Worm (Caenorhabditis elegans): ENCODE measurements around the gene ZK1307.9.

ZK1307.9 gene

ce11 chrII:9684175-9684574, 34.9 kb downstream of the ZK1307.9 start:
- 0 out of 2 replicates have a peak, but pooled peaks have one; percentile 24 for TF ChIP-seq T26A8.4 (GFP tag; IDR thresholded peaks at IDR 0.05)
- no peak for TF ChIP-seq ces-1 (GFP tag; optimal IDR thresholded peaks at IDR 0.05)
- no peak for TF ChIP-seq nhr-6 (tag; optimal IDR thresholded peaks at IDR 0.05)
- TF ChIP-seq ceh-20 (GFP tag; IDR thresholded peaks at IDR 0.05): no peak
- TF ChIP-seq daf-16 (GFP tag; optimal IDR thresholded peaks at IDR 0.05): no peak
- TF ChIP-seq daf-16 (tag; optimal IDR thresholded peaks at IDR 0.05): no peak
- no peak for TF ChIP-seq zip-2 (tag; optimal IDR thresholded peaks at IDR 0.05)
- no peak for TF ChIP-seq dmd-8 (GFP tag; IDR thresholded peaks at IDR 0.05)
- no peak for TF ChIP-seq lin-1 (GFP tag; IDR thresholded peaks at IDR 0.05)
- no peak for TF ChIP-seq spr-1 (tag; optimal IDR thresholded peaks at IDR 0.05)
- TF ChIP-seq F49E8.2 (tag; optimal IDR thresholded peaks at IDR 0.05; ENCODE audit: borderline replicate concordance): no peak
- TF ChIP-seq lin-15B (tag; optimal IDR thresholded peaks at IDR 0.05): no peak
- no peak for TF ChIP-seq ztf-7 (tag; optimal IDR thresholded peaks at IDR 0.05)
- TF ChIP-seq dmd-6 (GFP tag; IDR thresholded peaks at IDR 0.05): no peak
- TF ChIP-seq mdt-29 (GFP tag; IDR thresholded peaks at IDR 0.05): no peak
- TF ChIP-seq unc-62 (GFP tag; optimal IDR thresholded peaks at IDR 0.05 in 1 of 2): peak in 1 of 2 experiments; percentile 52
- TF ChIP-seq unc-62 (tag; optimal IDR thresholded peaks at IDR 0.05): no peak
- no peak for TF ChIP-seq hlh-11 (tag; optimal IDR thresholded peaks at IDR 0.05)

- TF ChIP-seq pha-4 (GFP tag; IDR thresholded peaks at IDR 0.05): no peak
- peak; percentile 24 for TF ChIP-seq pha-4 (tag; optimal IDR thresholded peaks at IDR 0.05)
- peak in 1 of 2 experiments; percentile 41 for TF ChIP-seq mdl-1 (tag; optimal IDR thresholded peaks at IDR 0.05)
- TF ChIP-seq nhr-10 (tag; optimal IDR thresholded peaks at IDR 0.05): peak; percentile 9
- peak; percentile 83 for TF ChIP-seq T20F7.1 (GFP tag; optimal IDR thresholded peaks at IDR 0.05)
- no peak for TF ChIP-seq set-16 (GFP tag; IDR thresholded peaks at IDR 0.05)
- TF ChIP-seq attf-4 (tag; optimal IDR thresholded peaks at IDR 0.05): no peak
- TF ChIP-seq lin-39 (tag; optimal IDR thresholded peaks at IDR 0.05): no peak
- TF ChIP-seq nhr-41 (GFP tag; IDR thresholded peaks at IDR 0.05): no peak
- TF ChIP-seq daf-19 (GFP tag; conservative IDR thresholded peaks at IDR 0.05): no peak
- TF ChIP-seq ZK546.5 (tag; optimal IDR thresholded peaks at IDR 0.05): no peak
- no peak for TF ChIP-seq spr-1 (tag; optimal IDR thresholded peaks at IDR 0.05)
- TF ChIP-seq unc-130 (GFP tag; optimal IDR thresholded peaks at IDR 0.05): no peak
- TF ChIP-seq unc-39 (tag; optimal IDR thresholded peaks at IDR 0.05): no peak
- TF ChIP-seq ztf-7 (tag; optimal IDR thresholded peaks at IDR 0.05): no peak
- TF ChIP-seq hlh-30 (tag; optimal IDR thresholded peaks at IDR 0.05; ENCODE audit: insufficient read depth): peak; percentile 48
- peak; percentile 52; the same call in 1 of the 2 replicates for TF ChIP-seq Y48G9A.11 (GFP tag; IDR thresholded peaks at IDR 0.05)
- no peak for TF ChIP-seq tra-1 (GFP tag; IDR thresholded peaks at IDR 0.05)
- TF ChIP-seq dve-1 (tag; optimal IDR thresholded peaks at IDR 0.05; ENCODE audit: insufficient read depth): peak; percentile 32
- peak; percentile 48; the same call in 1 of the 2 replicates for TF ChIP-seq dmd-6 (GFP tag; IDR thresholded peaks at IDR 0.05)
- no peak for TF ChIP-seq tag-97 (GFP tag; IDR thresholded peaks at IDR 0.05)
- peak; percentile 75 for TF ChIP-seq nhr-11 (tag; optimal IDR thresholded peaks at IDR 0.05)
- TF ChIP-seq nhr-25 (tag; optimal IDR thresholded peaks at IDR 0.05; ENCODE audit: borderline replicate concordance, insufficient read depth): no peak
- TF ChIP-seq hmg-1.1 (GFP tag; IDR thresholded peaks at IDR 0.05): no peak
- no peak for TF ChIP-seq lin-1 (GFP tag; IDR thresholded peaks at IDR 0.05)
- no peak for TF ChIP-seq R02D3.7 (tag; optimal IDR thresholded peaks at IDR 0.05)
- TF ChIP-seq nhr-237 (tag; optimal IDR thresholded peaks at IDR 0.05): no peak
- no peak for TF ChIP-seq saeg-2 (GFP tag; IDR thresholded peaks at IDR 0.05)
- no peak for TF ChIP-seq madf-5 (GFP tag; IDR thresholded peaks at IDR 0.05)
- TF ChIP-seq mep-1 (tag; optimal IDR thresholded peaks at IDR 0.05): peak; percentile 46
- TF ChIP-seq lin-15B (tag; optimal IDR thresholded peaks at IDR 0.05): no peak
- TF ChIP-seq daf-16 (GFP tag; optimal IDR thresholded peaks at IDR 0.05): no peak
- TF ChIP-seq daf-16 (tag; optimal IDR thresholded peaks at IDR 0.05): peak; percentile 54
- TF ChIP-seq Y105C5A.15 (GFP tag; IDR thresholded peaks at IDR 0.05): no peak
- no peak for TF ChIP-seq hlh-11 (tag; optimal IDR thresholded peaks at IDR 0.05)
- TF ChIP-seq nhr-77 (tag; optimal IDR thresholded peaks at IDR 0.05): peak; percentile 67
- TF ChIP-seq lsy-2 (tag; optimal IDR thresholded peaks at IDR 0.05): peak in 1 of 2 experiments; percentile 1
- no peak for TF ChIP-seq zip-2 (tag; optimal IDR thresholded peaks at IDR 0.05)
- peak; percentile 84 for TF ChIP-seq nhr-28 (tag; optimal IDR thresholded peaks at IDR 0.05)
- TF ChIP-seq nhr-76 (tag; optimal IDR thresholded peaks at IDR 0.05): peak; percentile 76
- TF ChIP-seq daf-8 (GFP tag; IDR thresholded peaks at IDR 0.05): no peak
These were observed 37.4 kb downstream of the ZK1307.9 start, which contains the start of gene ZK1320.9 for ce11 chrII:9686663-9687193. Gene ZK1320.9 (minus strand): TSS chrII:9686713.
